Fruit fly (Drosophila melanogaster) whole organism, prepupa: ENCODE measurements around the gene CG6310.

ENCODE experiments used
- Blimp-1 ChIP-seq: fragments of 200-800 bp; sonication (Bioruptor generic); optimal IDR thresholded peaks from 3 replicates; lab custom pipeline; 2017; ENCODE audit warnings: missing biosample characterization, missing genetic modification characterization, mild to moderate bottlenecking, moderate library complexity, missing genetic modification reagents
- CG16779 ChIP-seq: fragments of 200-800 bp; sonication (Bioruptor generic); optimal IDR thresholded peaks from 3 replicates; lab custom pipeline; 2017; ENCODE audit warnings: missing biosample characterization, mild to moderate bottlenecking, missing genetic modification characterization
- CG31627 ChIP-seq: fragments of 200-800 bp; sonication (Bioruptor generic); optimal IDR thresholded peaks from 3 replicates; lab custom pipeline; 2016; ENCODE audit warnings: missing biosample characterization, missing genetic modification characterization
- CG3919 ChIP-seq: fragments of 200-800 bp; sonication (Bioruptor generic); optimal IDR thresholded peaks from 3 replicates; lab custom pipeline; 2016; ENCODE audit warnings: missing biosample characterization, missing genetic modification characterization
- CG6808 ChIP-seq: fragments of 200-800 bp; sonication (Bioruptor generic); optimal IDR thresholded peaks from 3 replicates; lab custom pipeline; 2017; ENCODE audit warnings: missing biosample characterization, missing genetic modification characterization, mild to moderate bottlenecking, moderate library complexity, missing genetic modification reagents
- CG8319 ChIP-seq: fragments of 200-800 bp; sonication (Bioruptor generic); optimal IDR thresholded peaks from 3 replicates; lab custom pipeline; 2016; ENCODE audit warnings: missing biosample characterization, missing genetic modification characterization
- Ets96B ChIP-seq: fragments of 200-800 bp; optimal IDR thresholded peaks from 2 replicates; lab custom pipeline; 2019; ENCODE audit warnings: missing biosample characterization, mild to moderate bottlenecking, missing genetic modification characterization, moderate library complexity
- Gug ChIP-seq: fragments of 200-800 bp; sonication (Bioruptor generic); IDR thresholded peaks from 2 replicates; pipeline ENCODE4 v1.3.6; 2022; ENCODE audit warnings: missing biosample characterization, missing genetic modification characterization
- eg ChIP-seq: fragments of 200-800 bp; sonication (Bioruptor generic); IDR thresholded peaks from 3 replicates; pipeline ENCODE4 v1.3.6; 2022; ENCODE audit warnings: missing biosample characterization, missing genetic modification characterization
- ss ChIP-seq, 2 experiments: fragments of 200-800 bp; sonication (Bioruptor generic); optimal IDR thresholded peaks; 2 replicates in 1 of 2; 3 replicates in 1 of 2; lab custom pipeline; 2017 to 2018; ENCODE audit warnings: mild to moderate bottlenecking in 2 of 2, missing biosample characterization in 2 of 2, missing genetic modification characterization in 2 of 2, moderate library complexity in 1 of 2

DNA sequence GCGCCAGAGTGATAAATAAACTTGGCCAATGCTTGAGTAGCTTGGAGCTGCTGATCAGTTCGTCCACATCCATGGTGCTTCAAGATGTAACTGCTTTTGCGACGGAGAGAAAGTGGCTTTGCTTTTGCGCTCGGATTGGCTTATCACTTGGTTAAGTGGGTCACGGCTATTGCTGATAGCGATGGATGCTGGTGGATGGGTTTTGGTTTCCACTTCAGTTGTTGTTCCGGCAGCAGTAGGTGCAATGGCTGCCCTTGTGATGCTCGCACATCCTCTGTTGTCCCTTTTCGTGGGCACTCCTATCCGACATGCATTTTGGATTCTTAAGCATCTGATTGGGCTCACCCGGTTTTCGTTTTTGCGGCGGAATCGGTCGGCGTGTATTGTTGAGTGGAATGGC is 24.6 kb upstream of the CG6310 start:
- TF ChIP-seq eg: no peak
- TF ChIP-seq Gug (GFP tag; lab: Robert Waterston, UW): no peak
- no peak for TF ChIP-seq Ets96B (tag; lab: Kevin White, UChicago)
- no peak for TF ChIP-seq CG6808 (GFP tag; lab: Kevin White, UChicago)
- no peak for TF ChIP-seq CG3919 (GFP tag; lab: Kevin White, UChicago)
- no peak for TF ChIP-seq CG8319
- no peak for TF ChIP-seq CG16779 (tag; lab: Kevin White, UChicago)
- no peak for TF ChIP-seq Blimp-1 (GFP tag; lab: Kevin White, UChicago)
- TF ChIP-seq CG31627 (GFP tag; lab: Kevin White, UChicago): no peak
- TF ChIP-seq ss (GFP tag; optimal IDR thresholded peaks at IDR 0.05; lab: Kevin White, UChicago): no peak
